Worm (Caenorhabditis elegans): ENCODE data around the gene hip-1.

Gene hip-1

DNA sequence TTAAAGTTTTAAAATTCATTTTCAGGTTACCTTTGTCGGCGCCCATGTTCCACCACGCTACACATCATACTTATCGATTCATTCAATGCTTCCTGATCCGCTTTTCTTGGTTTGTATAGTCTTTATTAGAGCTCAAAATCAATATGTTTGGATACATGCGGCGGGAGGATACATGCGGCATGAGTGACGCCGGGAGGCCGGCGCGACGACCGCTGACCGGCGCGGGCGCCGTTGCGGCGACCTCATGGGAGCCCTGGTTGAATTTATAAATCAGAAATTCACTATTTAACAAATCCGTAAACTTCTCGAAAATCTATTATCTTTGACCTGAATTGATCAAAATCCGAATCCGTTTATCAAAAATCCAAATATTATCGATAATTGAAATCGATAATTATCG is 40.6 kb downstream of the hip-1 start:
- TF ChIP-seq fax-1 (tag; optimal IDR thresholded peaks at IDR 0.05) (no peak), lim-6 (tag; optimal IDR thresholded peaks at IDR 0.05) (no peak), dve-1 (tag; optimal IDR thresholded peaks at IDR 0.05) (no peak), ceh-2 (tag; optimal IDR thresholded peaks at IDR 0.05) (no peak), pax-1 (tag; optimal IDR thresholded peaks at IDR 0.05) (no peak), tbx-7 (tag; optimal IDR thresholded peaks at IDR 0.05) (no peak), ref-2 (tag; optimal IDR thresholded peaks at IDR 0.05) (no peak), hlh-8 (tag; optimal IDR thresholded peaks at IDR 0.05) (no peak), pat-9 (tag; optimal IDR thresholded peaks at IDR 0.05) (no peak), pqm-1 (tag; optimal IDR thresholded peaks at IDR 0.05) (no peak)

DNA sequence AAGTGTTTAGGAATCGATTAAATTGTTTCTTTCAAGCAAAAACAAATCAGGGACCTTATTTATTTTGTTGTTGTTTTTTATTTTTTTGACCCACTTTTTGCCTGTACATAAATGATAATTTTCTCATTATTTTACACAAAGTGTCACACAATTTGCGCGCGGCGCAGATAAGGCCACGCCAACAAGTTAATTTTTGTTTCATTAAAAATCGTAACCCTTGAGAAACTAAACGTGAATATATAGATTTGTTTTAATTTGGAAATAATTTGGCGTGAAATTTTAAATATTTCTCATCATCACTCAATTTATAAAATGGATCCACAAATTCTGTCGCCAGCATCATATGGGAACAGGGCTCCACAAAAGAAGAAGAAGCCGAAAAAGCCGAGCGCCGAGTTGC is 41.8 kb downstream of the hip-1 start, which contains the start of gene T05D4.5:
T05D4.5 (plus strand) TSS at position 301 of the 400 bp plus-strand sequence.
- TF ChIP-seq hlh-8 (tag; optimal IDR thresholded peaks at IDR 0.05): no peak
- TF ChIP-seq fkh-10 (GFP tag; optimal IDR thresholded peaks at IDR 0.05): no peak
- no peak for TF ChIP-seq C38D4.7 (GFP tag; optimal IDR thresholded peaks at IDR 0.05)
- TF ChIP-seq tbx-7 (tag; optimal IDR thresholded peaks at IDR 0.05): no peak
- no peak for TF ChIP-seq pat-9 (tag; optimal IDR thresholded peaks at IDR 0.05)

DNA sequence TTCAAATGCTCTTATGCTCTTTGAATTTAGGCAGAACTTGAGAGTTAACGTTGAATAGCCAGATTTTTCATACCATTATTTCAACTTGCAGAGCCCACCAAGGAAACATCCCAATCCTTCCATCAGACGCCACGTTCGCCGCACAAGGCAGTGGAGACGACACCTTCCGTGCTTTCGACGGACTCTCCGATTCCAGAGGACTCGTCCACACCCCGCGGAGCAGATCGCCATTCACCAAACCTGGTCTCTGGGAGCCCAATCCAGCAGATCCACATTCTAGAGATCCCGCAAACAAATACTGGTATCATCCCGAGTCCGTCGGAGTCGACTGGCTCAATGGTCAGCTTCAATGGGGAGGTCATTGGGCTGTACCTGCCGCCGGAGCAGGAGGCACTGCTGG is 42.2 kb downstream of the hip-1 start:
- no peak for TF ChIP-seq hlh-6 (tag; optimal IDR thresholded peaks at IDR 0.05)
- TF ChIP-seq fkh-10 (GFP tag; optimal IDR thresholded peaks at IDR 0.05): no peak
- TF ChIP-seq ttx-3 (tag; optimal IDR thresholded peaks at IDR 0.05): no peak

DNA sequence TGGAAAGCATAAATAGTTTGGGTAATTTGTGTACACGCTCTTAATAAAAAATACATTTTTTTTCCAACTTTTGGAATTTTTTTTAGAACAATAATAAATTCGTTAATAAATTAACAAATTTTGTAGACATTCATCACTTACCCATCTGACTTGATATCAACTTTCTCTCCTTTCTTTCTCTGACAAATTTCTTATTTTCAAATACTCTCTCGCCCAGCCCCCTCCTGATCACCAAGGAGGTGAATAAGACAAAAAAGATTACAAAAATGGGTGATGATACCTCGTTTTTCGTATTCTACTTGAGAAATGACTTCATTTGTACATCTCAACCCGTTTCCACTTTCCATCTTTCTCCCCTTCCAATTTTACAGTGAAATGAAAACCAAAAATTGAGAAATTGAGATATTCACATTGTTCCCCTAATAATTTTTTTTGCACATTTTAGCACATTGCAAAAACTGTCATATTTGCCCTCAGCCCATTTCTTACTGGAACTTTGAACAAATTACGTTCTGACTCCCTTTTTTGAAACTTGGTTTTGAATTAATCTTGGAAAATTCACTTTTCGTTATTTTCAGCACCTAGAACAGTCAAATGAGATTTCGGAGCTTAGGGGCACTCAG is 46.6 kb downstream of the hip-1 start, which contains the start of gene osm-7:
osm-7 (plus strand) TSS at position 573 of the 623 bp plus-strand sequence.
- TF ChIP-seq ahr-1 (tag; optimal IDR thresholded peaks at IDR 0.05) (no peak), lim-6 (tag; optimal IDR thresholded peaks at IDR 0.05) (no peak), C38D4.7 (GFP tag; optimal IDR thresholded peaks at IDR 0.05) (no peak), syd-9 (tag; optimal IDR thresholded peaks at IDR 0.05) (no peak), ceh-14 (tag; optimal IDR thresholded peaks at IDR 0.05) (no peak)

DNA sequence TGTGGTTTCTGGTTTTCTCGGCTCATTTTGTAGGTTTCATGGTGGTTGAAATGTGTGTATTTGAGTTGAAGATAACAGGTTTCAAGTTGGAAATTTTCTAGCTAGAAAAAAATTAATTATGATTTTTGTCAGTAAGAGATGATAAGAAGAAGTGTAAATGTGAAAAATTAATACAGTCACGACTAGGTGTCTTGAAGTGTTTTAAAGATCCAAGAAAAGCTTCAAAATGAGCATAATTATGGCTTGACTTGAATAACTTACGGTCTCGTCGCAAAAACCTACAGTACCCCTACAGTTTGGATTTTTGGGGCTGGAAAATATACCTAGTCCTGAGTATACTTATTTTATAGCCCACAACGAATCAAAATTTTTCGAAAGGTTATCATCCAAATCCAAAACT is 51.9 kb downstream of the hip-1 start, which contains the start of gene exc-12:
exc-12 (minus strand) TSS at position 101 of the 400 bp plus-strand sequence.
- TF ChIP-seq sox-2 (GFP tag; IDR thresholded peaks at IDR 0.05) (no peak), dve-1 (tag; optimal IDR thresholded peaks at IDR 0.05) (no peak)

DNA sequence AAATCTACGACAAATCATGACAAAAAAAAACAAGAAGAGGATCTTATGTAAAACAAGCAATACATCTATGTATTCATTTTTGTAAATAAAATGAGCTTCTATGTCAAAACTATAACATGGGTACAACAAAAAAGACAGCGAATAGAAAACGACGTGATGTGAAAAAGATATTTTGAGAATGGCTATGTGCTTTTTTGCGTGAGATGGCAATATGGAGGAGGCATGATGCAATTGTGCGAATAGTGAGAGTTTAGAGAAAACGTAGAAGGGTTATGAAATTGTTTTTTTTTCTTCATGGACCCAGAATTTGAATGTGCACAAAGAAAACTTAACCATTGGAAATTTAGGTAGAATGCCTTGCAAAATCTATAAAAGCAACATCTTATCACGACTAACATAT is 56.3 kb downstream of the hip-1 start:
- TF ChIP-seq unc-42 (tag; optimal IDR thresholded peaks at IDR 0.05): peak; percentile 42
- TF ChIP-seq madf-2 (tag; optimal IDR thresholded peaks at IDR 0.05): no peak

DNA sequence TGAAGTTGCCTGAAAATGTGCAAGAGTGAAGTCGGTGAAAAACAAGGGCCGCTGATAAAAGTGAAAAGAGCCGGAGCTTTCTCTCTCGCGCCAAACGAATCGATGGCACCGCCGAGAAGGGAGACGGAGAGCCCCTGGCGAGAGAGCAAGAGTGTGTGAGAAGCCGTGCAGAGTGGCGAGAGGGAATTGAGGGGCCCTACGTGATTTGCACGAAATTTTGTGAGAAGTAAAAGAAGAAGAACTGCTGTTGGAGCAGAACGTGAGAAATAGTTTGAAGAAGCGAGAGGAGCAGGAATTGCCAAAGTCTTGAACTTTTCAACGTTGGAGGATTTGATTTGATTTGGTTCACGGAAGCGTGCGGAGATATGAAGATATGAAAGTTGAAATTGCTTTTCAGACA is 57.4 kb downstream of the hip-1 start, which contains the start of gene aldo-1:
aldo-1 (minus strand) TSS at position 9 of the 400 bp plus-strand sequence.
- peak; percentile 38 for TF ChIP-seq ceh-34 (tag; optimal IDR thresholded peaks at IDR 0.05)
- no peak for TF ChIP-seq C08G9.2 (tag; optimal IDR thresholded peaks at IDR 0.05)
- no peak for TF ChIP-seq lin-11 (tag; optimal IDR thresholded peaks at IDR 0.05)
- TF ChIP-seq hlh-6 (tag; optimal IDR thresholded peaks at IDR 0.05): peak; percentile 24
- TF ChIP-seq dmd-4 (tag; optimal IDR thresholded peaks at IDR 0.05; ENCODE audit: borderline replicate concordance): no peak
- peak; percentile 51 for TF ChIP-seq nfya-1 (tag; optimal IDR thresholded peaks at IDR 0.05)
- TF ChIP-seq ahr-1 (tag; optimal IDR thresholded peaks at IDR 0.05): no peak
- TF ChIP-seq syd-9 (tag; optimal IDR thresholded peaks at IDR 0.05): peak; percentile 62
- TF ChIP-seq unc-42 (tag; optimal IDR thresholded peaks at IDR 0.05): peak; percentile 88
- TF ChIP-seq mec-3 (tag; optimal IDR thresholded peaks at IDR 0.05; ENCODE audit: borderline replicate concordance): peak; percentile 48
- TF ChIP-seq ceh-31 (tag; optimal IDR thresholded peaks at IDR 0.05): peak; percentile 54
- peak; percentile 58 for TF ChIP-seq ceh-18 (tag; optimal IDR thresholded peaks at IDR 0.05)
